Worm (Caenorhabditis elegans) whole organism, L3 larva: ENCODE results near the gene C14B9.3.

Experiments
- R02D3.7 ChIP-seq: fragments of 150-350 bp; optimal IDR thresholded peaks from 2 replicates; lab custom pipeline; 2014; ENCODE audit warnings: missing biosample characterization, missing genetic modification characterization
- ama-1 ChIP-seq: fragments of 150-350 bp; optimal IDR thresholded peaks from 2 replicates; lab custom pipeline; 2018
- elt-3 ChIP-seq, 3 experiments: fragments of 150-350 bp in 1 of 3; sonication (generic microtip) in 2 of 3; optimal IDR thresholded peaks; 2 replicates in 2 of 3; 4 replicates in 1 of 3; lab custom pipeline; 2014 to 2017; ENCODE audit warnings: missing biosample characterization in 3 of 3, missing genetic modification characterization in 3 of 3
- nhr-43 ChIP-seq: sonication (generic microtip); optimal IDR thresholded peaks from 2 replicates; lab custom pipeline; 2016; ENCODE audit warnings: mild to moderate bottlenecking, missing genetic modification characterization, missing compliant biosample characterization; ENCODE audit not compliant: poor library complexity, severe bottlenecking
- nhr-76 ChIP-seq: fragments of 150-350 bp; sonication (generic microtip); optimal IDR thresholded peaks from 5 replicates; lab custom pipeline; 2014; ENCODE audit warnings: missing biosample characterization, missing genetic modification characterization
- snpc-4 ChIP-seq: fragments of 150-350 bp; optimal IDR thresholded peaks from 2 replicates; lab custom pipeline; 2014; ENCODE audit warnings: missing biosample characterization, missing genetic modification characterization

ce11 chrIII:8061114-8061513, 47.5 kb upstream of the C14B9.3 start:
- TF ChIP-seq ama-1 (lab: Kevin White, UChicago), result no peak
- TF ChIP-seq snpc-4, result no peak
- TF ChIP-seq nhr-76 (tag; lab: Kevin White, UChicago), result no peak
- no peak for TF ChIP-seq nhr-43 (tag; lab: Kevin White, UChicago)
- no peak for TF ChIP-seq elt-3 (tag; optimal IDR thresholded peaks at IDR 0.05; lab: Kevin White, UChicago)
- no peak for TF ChIP-seq R02D3.7 (tag; lab: Kevin White, UChicago)
